Worm (Caenorhabditis elegans): ENCODE data around the gene asp-8.

The asp-8 gene

DNA sequence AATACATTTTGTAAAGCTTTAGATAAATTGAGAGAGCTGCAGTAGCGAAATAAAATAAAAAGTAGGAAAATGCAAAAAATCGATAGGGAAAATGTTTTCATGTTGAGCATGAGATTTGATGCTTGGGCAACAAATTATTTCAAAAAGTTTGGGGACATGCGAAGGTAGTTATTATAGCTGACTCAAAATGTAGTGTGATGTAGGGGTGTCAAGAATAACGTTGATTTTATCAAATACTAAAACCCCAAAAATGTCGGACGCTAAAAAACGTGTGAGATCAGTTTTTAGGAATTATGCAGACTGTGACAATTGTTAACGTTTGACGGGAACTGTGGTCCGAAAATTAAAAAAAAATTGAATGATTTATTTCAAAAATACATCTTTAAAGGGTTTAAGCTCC is 3.0 kb upstream of the asp-8 start, which contains the start of gene irld-12:
Gene irld-12 (minus strand): TSS at position 101 of the 400 bp plus-strand sequence.
- no peak for TF ChIP-seq elt-3 (tag; optimal IDR thresholded peaks at IDR 0.05)
- TF ChIP-seq nhr-25 (tag; optimal IDR thresholded peaks at IDR 0.05), result no peak
- TF ChIP-seq jun-1 (tag; optimal IDR thresholded peaks at IDR 0.05), result no peak
- no peak for TF ChIP-seq unc-62 (GFP tag; optimal IDR thresholded peaks at IDR 0.05)
- TF ChIP-seq mml-1 (tag; optimal IDR thresholded peaks at IDR 0.05), result no peak
- no peak for TF ChIP-seq nhr-43 (tag; optimal IDR thresholded peaks at IDR 0.05; ENCODE audit: poor library complexity, severe bottlenecking)
- no peak for TF ChIP-seq nfya-1 (tag; optimal IDR thresholded peaks at IDR 0.05; ENCODE audit: insufficient read depth)
- no peak for TF ChIP-seq aly-2 (tag; optimal IDR thresholded peaks at IDR 0.05)
- TF ChIP-seq lin-39 (tag; optimal IDR thresholded peaks at IDR 0.05), result no peak
- TF ChIP-seq egl-5 (tag; optimal IDR thresholded peaks at IDR 0.05), result no peak
- TF ChIP-seq fkh-10 (GFP tag; optimal IDR thresholded peaks at IDR 0.05), result no peak
- no peak for TF ChIP-seq elt-1 (tag; optimal IDR thresholded peaks at IDR 0.05)
- no peak for TF ChIP-seq hmg-11 (tag; optimal IDR thresholded peaks at IDR 0.05)

ce11 chrV:3028205-3028604 is 3.9 kb downstream of the asp-8 start, which contains the start of gene asp-7:
asp-7 (plus strand) TSS chrV:3028285.
- TF ChIP-seq sea-2 (GFP tag; optimal IDR thresholded peaks at IDR 0.05) (no peak), lin-39 (tag; optimal IDR thresholded peaks at IDR 0.05) (no peak), elt-2 (tag; optimal IDR thresholded peaks at IDR 0.05) (peak; percentile 15)

- TF ChIP-seq nhr-12 (tag; optimal IDR thresholded peaks at IDR 0.05) (no peak), lin-39 (tag; optimal IDR thresholded peaks at IDR 0.05) (no peak), fkh-2 (tag; optimal IDR thresholded peaks at IDR 0.05) (no peak), daf-12 (tag; optimal IDR thresholded peaks at IDR 0.05) (no peak), pha-4 (tag; optimal IDR thresholded peaks at IDR 0.05) (no peak), mml-1 (tag; optimal IDR thresholded peaks at IDR 0.05) (no peak), nhr-67 (tag; optimal IDR thresholded peaks at IDR 0.05) (no peak), nhr-237 (tag; optimal IDR thresholded peaks at IDR 0.05) (no peak), nfya-1 (tag; optimal IDR thresholded peaks at IDR 0.05; ENCODE audit: insufficient read depth) (no peak), ceh-16 (tag; optimal IDR thresholded peaks at IDR 0.05) (no peak), eor-1 (tag; optimal IDR thresholded peaks at IDR 0.05) (no peak)
Observed at ce11 chrV:3032343-3032742, 8.0 kb downstream of the asp-8 start, which contains the start of gene irld-38. irld-38 (minus strand) TSS chrV:3032443.

DNA sequence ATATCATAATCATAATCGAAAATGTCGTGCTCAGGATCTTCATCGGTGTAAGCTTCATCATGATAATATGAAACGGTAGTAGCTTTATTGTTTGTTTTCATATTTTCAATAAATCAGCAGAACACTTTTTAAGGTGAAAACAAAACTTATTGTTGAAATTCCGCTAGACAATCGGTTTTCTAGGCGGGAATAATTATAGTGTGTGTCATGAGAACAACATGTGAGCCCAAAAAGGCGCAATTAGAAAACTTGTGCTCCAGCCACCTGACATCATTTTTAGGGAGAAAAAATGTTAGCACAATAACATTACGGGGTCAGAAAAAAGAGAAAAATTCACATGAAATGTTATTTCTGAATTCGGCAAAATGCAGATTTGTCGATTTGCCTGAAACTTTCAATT is 9.9 kb downstream of the asp-8 start, which contains the start of gene srw-8:
Gene srw-8 (minus strand): TSS at position 101 of the 400 bp plus-strand sequence.
- TF ChIP-seq ceh-28 (tag; optimal IDR thresholded peaks at IDR 0.05), result no peak
- no peak for TF ChIP-seq fkh-10 (GFP tag; optimal IDR thresholded peaks at IDR 0.05)
- TF ChIP-seq tbx-2 (tag; optimal IDR thresholded peaks at IDR 0.05), result no peak
- no peak for TF ChIP-seq nhr-76 (tag; optimal IDR thresholded peaks at IDR 0.05)
- no peak for TF ChIP-seq lin-15B (tag; optimal IDR thresholded peaks at IDR 0.05)
- TF ChIP-seq nhr-77 (tag; optimal IDR thresholded peaks at IDR 0.05), result no peak
- TF ChIP-seq nhr-43 (tag; optimal IDR thresholded peaks at IDR 0.05; ENCODE audit: poor library complexity, severe bottlenecking), result no peak
- TF ChIP-seq ceh-16 (tag; optimal IDR thresholded peaks at IDR 0.05), result no peak
- TF ChIP-seq ZK546.5 (tag; optimal IDR thresholded peaks at IDR 0.05), result no peak

- TF ChIP-seq pha-4 (tag; optimal IDR thresholded peaks at IDR 0.05) (no peak), fos-1 (tag; optimal IDR thresholded peaks at IDR 0.05) (no peak), ztf-4 (tag; optimal IDR thresholded peaks at IDR 0.05) (no peak), ceh-16 (tag; optimal IDR thresholded peaks at IDR 0.05) (no peak), ceh-28 (tag; optimal IDR thresholded peaks at IDR 0.05) (no peak)
Observed at ce11 chrV:3038058-3038457, 13.7 kb downstream of the asp-8 start.

ce11 chrV:3039282-3039681 is 14.9 kb downstream of the asp-8 start, which contains the start of gene chpf-2:
chpf-2 (minus strand) TSS chrV:3039382.
- TF ChIP-seq tbx-2 (tag; optimal IDR thresholded peaks at IDR 0.05) (no peak), ZK546.5 (tag; optimal IDR thresholded peaks at IDR 0.05) (no peak), jun-1 (tag; optimal IDR thresholded peaks at IDR 0.05) (no peak), zag-1 (tag; optimal IDR thresholded peaks at IDR 0.05) (no peak), mdl-1 (tag; optimal IDR thresholded peaks at IDR 0.05) (no peak), nhr-12 (tag; optimal IDR thresholded peaks at IDR 0.05) (no peak), ceh-9 (tag; optimal IDR thresholded peaks at IDR 0.05) (no peak), nhr-67 (tag; optimal IDR thresholded peaks at IDR 0.05) (no peak)
